Worm (Caenorhabditis elegans) whole organism, L1 larva: ENCODE measurements around the gene C15C8.6.

Experiments used
- aly-2 ChIP-seq: fragments of 150-350 bp; optimal IDR thresholded peaks from 2 replicates; lab custom pipeline; 2014; ENCODE audit warnings: missing biosample characterization, missing genetic modification characterization
- lin-14 ChIP-seq: fragments of 200-800 bp; sonication (Bioruptor generic); optimal IDR thresholded peaks from 2 replicates; lab custom pipeline; 2018; ENCODE audit warnings: mild to moderate bottlenecking, missing genetic modification characterization, moderate library complexity, missing compliant biosample characterization

- TF ChIP-seq aly-2 (tag; lab: Kevin White, UChicago) (no peak), lin-14 (GFP tag; lab: Kevin White, UChicago) (no peak)
Measured at ce11 chrV:12719713-12720112, 31.6 kb downstream of the C15C8.6 start, which contains the start of gene R11D1.7.
